Fruit fly (Drosophila melanogaster): ENCODE data around the gene CG7213.

DNA sequence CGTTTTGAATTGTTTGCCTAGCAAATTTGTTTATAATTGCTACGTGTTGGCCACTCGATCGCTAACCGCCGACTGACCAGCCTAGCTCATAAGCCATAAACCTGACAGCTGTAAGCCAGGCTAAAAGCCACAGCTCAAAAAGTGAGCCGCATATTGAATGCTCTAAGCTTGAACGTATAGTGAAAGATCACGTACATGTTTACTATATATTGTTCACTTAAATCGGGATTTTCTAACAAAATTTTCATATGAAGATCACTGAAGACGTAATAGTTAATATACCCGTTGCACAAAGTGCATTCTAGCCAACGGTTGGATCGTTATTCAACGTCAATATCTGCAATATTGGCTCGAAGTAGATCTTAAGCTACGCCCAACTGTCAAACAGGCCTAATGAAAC lies 46.0 kb upstream of the CG7213 start:
- TF ChIP-seq CG11617 (GFP tag; optimal IDR thresholded peaks at IDR 0.05) (no peak), CG7101 (tag; optimal IDR thresholded peaks at IDR 0.05) (no peak), Clk (GFP tag; optimal IDR thresholded peaks at IDR 0.05) (no peak), ovo (GFP tag; optimal IDR thresholded peaks at IDR 0.05) (no peak), CG1620 (GFP tag; optimal IDR thresholded peaks at IDR 0.05) (no peak), CG33017 (tag; optimal IDR thresholded peaks at IDR 0.05) (no peak), CG5204 (GFP tag; optimal IDR thresholded peaks at IDR 0.05) (no peak), bab1 (GFP tag; optimal IDR thresholded peaks at IDR 0.05) (no peak), tj (GFP tag; optimal IDR thresholded peaks at IDR 0.05) (no peak), CG14711 (tag; optimal IDR thresholded peaks at IDR 0.05) (no peak)

Data from whole organism, adult.